Worm (Caenorhabditis elegans) whole organism, late embryonic: ENCODE data around the gene aat-2.

ENCODE experiments used
- elt-2 ChIP-seq: sonication (generic microtip); optimal IDR thresholded peaks from 2 replicates; lab custom pipeline; 2016; ENCODE audit warnings: missing genetic modification reagents, missing genetic modification characterization, missing compliant biosample characterization
- fkh-10 ChIP-seq: fragments of 150-350 bp; optimal IDR thresholded peaks from 2 replicates; lab custom pipeline; 2014; ENCODE audit warnings: missing biosample characterization, missing genetic modification reagents, missing genetic modification characterization
- hlh-15 ChIP-seq: sonication (generic microtip); optimal IDR thresholded peaks from 2 replicates; lab custom pipeline; 2016; ENCODE audit warnings: missing genetic modification characterization, missing compliant biosample characterization
- hlh-30 ChIP-seq: sonication (generic microtip); optimal IDR thresholded peaks from 2 replicates; lab custom pipeline; 2017; ENCODE audit warnings: antibody characterized with exemption, missing genetic modification characterization, missing compliant biosample characterization; ENCODE audit not compliant: insufficient read depth
- hlh-6 ChIP-seq: sonication (generic microtip); optimal IDR thresholded peaks from 2 replicates; lab custom pipeline; 2016; ENCODE audit warnings: missing genotype, missing genetic modification characterization, missing compliant biosample characterization
- nhr-11 ChIP-seq: fragments of 150-350 bp; optimal IDR thresholded peaks from 2 replicates; lab custom pipeline; 2014; ENCODE audit warnings: missing biosample characterization, missing genetic modification characterization
- rnt-1 ChIP-seq: sonication (generic microtip); optimal IDR thresholded peaks from 2 replicates; lab custom pipeline; 2016; ENCODE audit warnings: missing genetic modification characterization, missing compliant biosample characterization
- sox-4 ChIP-seq: sonication (generic microtip); optimal IDR thresholded peaks from 2 replicates; lab custom pipeline; 2017; ENCODE audit warnings: mild to moderate bottlenecking, missing genetic modification characterization, inconsistent platforms, missing compliant biosample characterization
- tbx-7 ChIP-seq: sonication (generic microtip); optimal IDR thresholded peaks from 2 replicates; lab custom pipeline; 2016; ENCODE audit warnings: missing genotype, missing genetic modification characterization, missing compliant biosample characterization
- ttx-3 ChIP-seq: sonication (generic microtip); optimal IDR thresholded peaks from 2 replicates; lab custom pipeline; 2016; ENCODE audit warnings: missing genetic modification reagents, missing genetic modification characterization, missing compliant biosample characterization

DNA sequence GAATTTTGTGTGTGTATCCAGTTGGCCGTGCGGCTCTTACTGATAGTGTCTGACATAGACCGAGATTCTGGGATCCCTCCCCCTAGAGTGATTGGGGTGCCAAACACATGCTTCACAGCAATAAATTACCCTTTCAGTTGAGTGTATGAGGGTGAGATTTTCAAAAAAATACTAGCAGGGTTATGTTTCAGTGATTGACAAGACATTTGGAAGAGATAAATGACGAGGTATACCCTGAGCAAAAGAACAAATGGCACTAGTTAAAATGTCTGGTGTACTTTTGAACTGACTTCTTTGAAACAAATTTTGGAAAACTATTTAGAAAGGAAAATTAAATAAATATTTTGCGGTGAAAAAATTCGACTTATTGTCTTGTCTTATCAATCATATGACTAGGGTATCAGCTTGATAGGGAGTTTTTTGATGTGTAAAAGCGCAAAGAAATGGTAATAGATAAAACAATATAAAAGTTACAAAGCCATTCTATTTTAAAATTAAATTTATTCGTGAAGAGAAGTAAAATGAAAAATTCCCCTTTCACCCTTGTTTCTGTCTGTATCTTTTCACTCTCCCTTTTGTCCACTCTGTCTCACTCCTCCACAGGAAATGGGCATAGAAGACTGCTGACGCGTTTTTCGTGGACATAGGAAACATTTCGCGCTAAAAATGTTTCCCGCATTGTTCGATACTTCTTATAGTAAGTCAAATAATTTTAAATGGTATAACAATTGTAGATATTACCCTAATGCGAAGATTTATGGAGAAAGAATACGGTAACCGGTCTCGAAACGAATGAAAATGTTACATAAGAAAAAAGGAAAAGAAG is 2.8 kb downstream of the aat-2 start, which contains the start of gene glo-4:
- TF ChIP-seq elt-2 (no peak), tbx-7 (tag; lab: Kevin White, UChicago) (no peak), nhr-11 (tag; lab: Kevin White, UChicago) (no peak), hlh-30 (tag; lab: Kevin White, UChicago) (no peak), rnt-1 (no peak), hlh-15 (no peak), ttx-3 (tag; lab: Kevin White, UChicago) (no peak), fkh-10 (GFP tag; lab: Kevin White, UChicago) (no peak), sox-4 (no peak), hlh-6 (no peak)
